Fruit fly (Drosophila melanogaster): ENCODE measurements around the gene CG4239.

Gene CG4239

DNA sequence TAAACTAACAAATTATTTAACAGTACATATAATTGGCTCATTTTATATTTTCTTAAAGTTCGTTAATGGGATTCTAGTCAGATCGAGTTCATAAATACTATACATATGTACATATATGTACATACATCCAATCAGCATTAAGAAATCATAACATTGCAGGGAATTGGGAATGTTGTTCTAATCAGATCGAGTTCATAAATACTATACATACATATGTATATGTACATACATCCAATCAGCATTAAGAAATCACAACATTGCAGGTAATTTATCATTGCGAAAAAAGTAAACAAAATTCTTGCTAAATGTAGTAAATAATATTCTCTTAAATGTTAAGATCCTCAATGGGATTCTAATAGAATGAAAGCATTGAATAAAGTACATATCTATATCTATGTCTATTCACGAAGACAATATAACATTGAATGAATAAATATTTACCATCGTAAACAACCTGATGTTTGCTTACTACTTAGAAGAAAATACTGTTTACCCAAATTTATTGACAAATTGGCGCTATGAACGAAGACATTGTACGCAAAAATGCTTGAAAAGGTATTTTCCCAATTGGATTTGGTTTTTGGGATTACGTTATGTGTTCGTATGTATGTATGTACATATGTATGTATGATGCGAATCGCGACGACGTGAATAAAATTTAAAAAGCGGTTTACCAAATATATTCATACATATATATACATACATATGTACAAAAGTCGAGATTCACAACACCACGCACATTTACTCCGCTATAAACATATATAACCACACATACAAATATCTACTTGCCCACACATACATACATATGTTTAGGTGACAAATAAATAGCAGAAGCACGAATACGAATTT lies 1.2 kb upstream of the CG4239 start (continued):
- TF ChIP-seq tll (GFP tag; optimal IDR thresholded peaks at IDR 0.05) (no peak), lbe (GFP tag; optimal IDR thresholded peaks at IDR 0.05) (no peak), da (GFP tag; optimal IDR thresholded peaks at IDR 0.05) (no peak), Oli (tag; optimal IDR thresholded peaks at IDR 0.05) (no peak), hth (optimal IDR thresholded peaks at IDR 0.05) (no peak), zfh2 (GFP tag; optimal IDR thresholded peaks at IDR 0.05) (no peak), wek (GFP tag; optimal IDR thresholded peaks at IDR 0.05) (peak; percentile 84), B-H2 (GFP tag; optimal IDR thresholded peaks at IDR 0.05) (peak; percentile 86), CG11723 (GFP tag; optimal IDR thresholded peaks at IDR 0.05) (no peak), CG15601 (tag; optimal IDR thresholded peaks at IDR 0.05) (peak; percentile 89), Mes4 (GFP tag; optimal IDR thresholded peaks at IDR 0.05) (peak; percentile 57), CG34376 (GFP tag; optimal IDR thresholded peaks at IDR 0.05) (peak; percentile 91), CG18619 (GFP tag; optimal IDR thresholded peaks at IDR 0.05) (no peak), Drgx (GFP tag; IDR thresholded peaks at IDR 0.05) (no peak), Bdp1 (GFP tag; optimal IDR thresholded peaks at IDR 0.05) (no peak), corto (GFP tag; optimal IDR thresholded peaks at IDR 0.05) (no peak), ftz-f1 (GFP tag; optimal IDR thresholded peaks at IDR 0.05) (no peak), CG33213 (GFP tag; optimal IDR thresholded peaks at IDR 0.05) (peak; percentile 45), CG5180 (GFP tag; optimal IDR thresholded peaks at IDR 0.05) (peak; percentile 78), CG34224 (GFP tag; IDR thresholded peaks at IDR 0.05; ENCODE audit: partially characterized antibody) (no peak), vvl (GFP tag; IDR thresholded peaks at IDR 0.05) (peak; percentile 41; the same call in 1 of the 2 replicates), CG11093 (GFP tag; IDR thresholded peaks at IDR 0.05) (no peak; the same call in 2 of the 3 replicates), Ssrp (tag; optimal IDR thresholded peaks at IDR 0.05) (no peak), chm (GFP tag; IDR thresholded peaks at IDR 0.05) (no peak), CG2202 (tag; optimal IDR thresholded peaks at IDR 0.05) (peak; percentile 75), bcd (GFP tag; optimal IDR thresholded peaks at IDR 0.05) (no peak), CG13424 (tag; optimal IDR thresholded peaks at IDR 0.05) (peak; percentile 72), BEAF-32 (GFP tag; optimal IDR thresholded peaks at IDR 0.05) (no peak), trem (tag; optimal IDR thresholded peaks at IDR 0.05) (peak; percentile 40), CG16863 (GFP tag; optimal IDR thresholded peaks at IDR 0.05) (no peak), CG9876 (GFP tag; optimal IDR thresholded peaks at IDR 0.05) (no peak), ci (GFP tag; IDR thresholded peaks at IDR 0.05) (peak; percentile 49; the same call in 1 of the 3 replicates), HLH54F (GFP tag; optimal IDR thresholded peaks at IDR 0.05) (no peak), CkIIα-i1 (GFP tag; IDR thresholded peaks at IDR 0.05) (no peak), CG13287 (GFP tag; IDR thresholded peaks at IDR 0.05; ENCODE audit: partially characterized antibody) (no peak), CG12104 (GFP tag; optimal IDR thresholded peaks at IDR 0.05) (peak; percentile 71), inv (GFP tag; IDR thresholded peaks at IDR 0.05; ENCODE audit: partially characterized antibody) (no peak), CG4820 (GFP tag; optimal IDR thresholded peaks at IDR 0.05) (peak; percentile 4), rib (GFP tag; IDR thresholded peaks at IDR 0.05) (peak; percentile 70), CG43689 (GFP tag; IDR thresholded peaks at IDR 0.05) (no peak), al (GFP tag; IDR thresholded peaks at IDR 0.05) (no peak), Poxn (GFP tag; IDR thresholded peaks at IDR 0.05) (no peak; the same call in 1 of the 2 replicates), nmo (GFP tag; optimal IDR thresholded peaks at IDR 0.05) (no peak), CG3281 (GFP tag; optimal IDR thresholded peaks at IDR 0.05) (peak; percentile 90), Sox102F (GFP tag; optimal IDR thresholded peaks at IDR 0.05) (no peak), lilli (GFP tag; optimal IDR thresholded peaks at IDR 0.05) (peak; percentile 51), CG3847 (GFP tag; IDR thresholded peaks at IDR 0.05) (no peak), CG14667 (GFP tag; IDR thresholded peaks at IDR 0.05) (no peak), Lpt (GFP tag; optimal IDR thresholded peaks at IDR 0.05) (no peak)

Measured in whole organism, embryonic.